Worm (Caenorhabditis elegans) whole organism, L4/young adult: ENCODE results near the gene Y73F4A.3.

Source experiments
- W03F9.2 ChIP-seq: fragments of 150-350 bp; optimal IDR thresholded peaks from 2 replicates; lab custom pipeline; 2014; ENCODE audit warnings: missing biosample characterization, missing genetic modification characterization
- dao-5 ChIP-seq: sonication (generic microtip); optimal IDR thresholded peaks from 2 replicates; lab custom pipeline; 2016; ENCODE audit warnings: missing genotype, missing genetic modification characterization, moderate library complexity, missing compliant biosample characterization
- him-1 ChIP-seq: sonication (generic microtip); optimal IDR thresholded peaks from 2 replicates; lab custom pipeline; 2016; ENCODE audit warnings: missing genotype, missing genetic modification reagents, missing genetic modification characterization, missing compliant biosample characterization

DNA sequence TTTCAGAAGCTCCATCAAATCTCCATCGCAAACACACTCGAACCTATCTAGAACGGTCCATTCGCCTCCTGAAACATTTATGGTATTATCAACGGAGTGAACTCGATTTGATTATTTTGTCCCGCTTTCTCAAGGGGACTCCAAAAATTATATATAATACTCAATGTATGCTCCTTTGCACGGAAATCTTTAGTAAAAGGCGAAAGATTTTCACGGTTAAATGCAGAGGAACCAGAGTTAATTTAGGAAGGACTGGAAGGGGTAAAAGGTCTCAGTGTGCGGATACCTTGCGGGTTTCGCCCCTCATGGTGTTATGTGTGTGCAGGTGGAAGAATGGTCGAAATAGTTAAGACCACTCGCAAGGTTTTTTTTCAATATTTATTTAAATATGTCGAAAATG lies 39.1 kb downstream of the Y73F4A.3 start:
- TF ChIP-seq him-1 (no peak), W03F9.2 (no peak), dao-5 (tag; lab: Kevin White, UChicago) (no peak)
